Fruit fly (Drosophila melanogaster): Measurements from ENCODE around the gene CG3199.

Gene CG3199

DNA sequence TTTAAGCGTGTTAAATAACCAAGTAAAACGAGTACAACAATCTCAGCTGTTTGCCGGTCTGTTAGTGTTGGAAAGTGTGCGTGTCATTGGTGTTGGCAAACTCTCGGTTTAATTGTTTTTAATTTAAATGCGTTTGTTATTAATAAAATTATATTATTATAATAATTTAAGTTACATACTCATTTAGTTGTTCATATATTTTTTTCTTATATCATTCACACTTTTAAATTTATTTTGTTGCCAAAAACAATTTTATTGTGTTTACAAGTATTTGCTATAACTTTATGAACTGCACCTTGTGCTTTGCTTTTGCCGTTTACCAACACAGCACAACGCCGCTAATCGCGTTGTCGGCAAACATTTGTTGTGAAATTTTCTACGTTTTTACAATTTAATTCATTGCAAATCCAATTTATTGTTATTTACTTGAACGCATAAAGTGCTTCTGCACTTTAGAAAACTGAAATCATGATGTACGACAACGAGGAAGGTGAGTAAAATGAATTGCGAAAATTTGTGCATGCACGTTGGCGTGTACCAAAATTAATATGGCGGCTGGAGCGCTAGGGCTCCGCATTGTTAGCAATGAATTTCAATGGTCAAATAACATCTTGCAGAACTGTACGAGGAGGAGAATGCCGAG is 36.9 kb upstream of the CG3199 start, which contains the start of the genes 140up and Polr2B (continued):
- TF ChIP-seq bbx (GFP tag; IDR thresholded peaks at IDR 0.05; ENCODE audit: partially characterized antibody) (no peak), bsh (GFP tag; optimal IDR thresholded peaks at IDR 0.05) (peak in 1 of 2 experiments; percentile 93), Dfd (GFP tag; optimal IDR thresholded peaks at IDR 0.05) (no peak)

dm6 chr3R:14131972-14132371 is 30.5 kb upstream of the CG3199 start, which contains the start of gene CG14356:
TSS of gene CG14356 (minus strand) at chr3R:14132072.
- TF ChIP-seq CG3726 (GFP tag; IDR thresholded peaks at IDR 0.05) (0 out of 3 replicates have a peak, but pooled peaks have one; percentile 11), CG11723 (GFP tag; optimal IDR thresholded peaks at IDR 0.05) (no peak), Neu2 (GFP tag; optimal IDR thresholded peaks at IDR 0.05; ENCODE audit: borderline replicate concordance) (no peak), hb (GFP tag; IDR thresholded peaks at IDR 0.05; ENCODE audit: partially characterized antibody) (no peak), CoRest (tag; optimal IDR thresholded peaks at IDR 0.05) (no peak), crp (GFP tag; optimal IDR thresholded peaks at IDR 0.05) (no peak), sim (GFP tag; IDR thresholded peaks at IDR 0.05) (no peak), mld (GFP tag; IDR thresholded peaks at IDR 0.05; ENCODE audit: partially characterized antibody) (no peak), CG15073 (GFP tag; optimal IDR thresholded peaks at IDR 0.05) (no peak)

dm6 chr3R:14140912-14141311 is 21.6 kb upstream of the CG3199 start:
- TF ChIP-seq NC2β (GFP tag; optimal IDR thresholded peaks at IDR 0.05) (no peak), scrt (GFP tag; optimal IDR thresholded peaks at IDR 0.05) (peak; percentile 93), CG8359 (GFP tag; optimal IDR thresholded peaks at IDR 0.05; ENCODE audit: borderline replicate concordance) (peak; percentile 6), Xbp1 (GFP tag; optimal IDR thresholded peaks at IDR 0.05) (no peak), Abd-B (GFP tag; optimal IDR thresholded peaks at IDR 0.05) (no peak), CG1603 (tag; optimal IDR thresholded peaks at IDR 0.05) (no peak), slp2 (GFP tag; optimal IDR thresholded peaks at IDR 0.05) (no peak), CG34376 (GFP tag; optimal IDR thresholded peaks at IDR 0.05) (no peak), ewg (GFP tag; optimal IDR thresholded peaks at IDR 0.05) (peak; percentile 79), Trl (optimal IDR thresholded peaks at IDR 0.05) (peak; percentile 21 to 57), Trl (GFP tag; optimal IDR thresholded peaks at IDR 0.05) (no peak)

dm6 chr3R:14151840-14152239 is 10.7 kb upstream of the CG3199 start, which contains the start of gene CG14355:
TSS of gene CG14355 (minus strand) at chr3R:14151940.
- TF ChIP-seq Ravus (GFP tag; IDR thresholded peaks at IDR 0.05) (no peak), scrt (GFP tag; optimal IDR thresholded peaks at IDR 0.05) (no peak), CG16813 (GFP tag; IDR thresholded peaks at IDR 0.05; ENCODE audit: partially characterized antibody) (no peak), CrebB (tag; optimal IDR thresholded peaks at IDR 0.05) (no peak), jigr1 (GFP tag; IDR thresholded peaks at IDR 0.05) (no peak), hb (GFP tag; IDR thresholded peaks at IDR 0.05; ENCODE audit: partially characterized antibody) (no peak), CG12942 (GFP tag; optimal IDR thresholded peaks at IDR 0.05) (no peak), btn (GFP tag; optimal IDR thresholded peaks at IDR 0.05) (no peak)

DNA sequence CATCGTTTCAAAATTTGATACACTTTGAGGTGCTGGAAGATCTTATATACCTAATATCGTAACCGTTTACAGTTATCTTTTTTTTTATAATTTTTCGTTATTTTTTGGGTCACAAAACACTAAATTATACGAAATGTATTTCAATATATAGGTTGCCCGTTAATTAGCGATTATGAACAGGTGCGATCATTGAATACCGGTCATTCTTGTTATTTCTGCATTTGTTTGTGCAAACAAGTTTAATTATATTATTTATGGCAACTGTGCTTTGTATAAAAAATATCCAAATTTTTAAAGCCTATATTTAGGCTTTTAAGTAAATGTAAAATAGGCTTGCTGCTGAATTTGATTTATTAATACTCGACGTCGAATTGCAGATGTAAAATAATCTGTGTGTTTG is 10.0 kb upstream of the CG3199 start, which contains the start of gene CG42500:
TSS of gene CG42500 (minus strand) at position 101 of the 400 bp plus-strand sequence.
- TF ChIP-seq her (GFP tag; optimal IDR thresholded peaks at IDR 0.05) (no peak), sug (tag; optimal IDR thresholded peaks at IDR 0.05) (no peak), fru (optimal IDR thresholded peaks at IDR 0.05) (no peak), MTF-1 (GFP tag; optimal IDR thresholded peaks at IDR 0.05; ENCODE audit: borderline replicate concordance) (no peak), CG18476 (GFP tag; optimal IDR thresholded peaks at IDR 0.05) (no peak), az2 (GFP tag; optimal IDR thresholded peaks at IDR 0.05) (no peak), Oaz (GFP tag; IDR thresholded peaks at IDR 0.05) (no peak), CkIIα-i1 (GFP tag; IDR thresholded peaks at IDR 0.05) (no peak), Camta (GFP tag; optimal IDR thresholded peaks at IDR 0.05) (no peak), CG9437 (GFP tag; optimal IDR thresholded peaks at IDR 0.05) (no peak), CG8359 (GFP tag; optimal IDR thresholded peaks at IDR 0.05; ENCODE audit: borderline replicate concordance) (no peak), CG8281 (tag; optimal IDR thresholded peaks at IDR 0.05) (no peak), ind (GFP tag; optimal IDR thresholded peaks at IDR 0.05) (no peak), CG3995 (GFP tag; optimal IDR thresholded peaks at IDR 0.05) (no peak), Optix (GFP tag; IDR thresholded peaks at IDR 0.05) (no peak), CG2116 (GFP tag; optimal IDR thresholded peaks at IDR 0.05) (no peak)

Measured in whole organism, embryonic.